Worm (Caenorhabditis elegans) whole organism, L2 larva: ENCODE data around the gene C45E5.1.
A peak's percentile ranks its signal among the peaks of the same experiment; 100 is the strongest.

ENCODE experiments used
- ama-1 ChIP-seq: fragments of 150-350 bp; optimal IDR thresholded peaks from 2 replicates; lab custom pipeline; 2018; ENCODE audit warnings: inconsistent platforms
- blmp-1 ChIP-seq: sonication (generic microtip); optimal IDR thresholded peaks from 2 replicates; lab custom pipeline; 2017; ENCODE audit warnings: missing genetic modification characterization, mild to moderate bottlenecking, missing compliant biosample characterization, antibody characterized with exemption, moderate library complexity; ENCODE audit not compliant: insufficient read depth
- ceh-82 ChIP-seq: fragments of 150-350 bp; optimal IDR thresholded peaks from 2 replicates; lab custom pipeline; 2014; ENCODE audit warnings: missing biosample characterization, missing genetic modification characterization
- lin-39 ChIP-seq: fragments of 150-350 bp; optimal IDR thresholded peaks from 2 replicates; lab custom pipeline; 2014; ENCODE audit warnings: missing biosample characterization, missing genetic modification reagents, missing genetic modification characterization
- nhr-11 ChIP-seq: fragments of 150-350 bp; optimal IDR thresholded peaks from 2 replicates; lab custom pipeline; 2014; ENCODE audit warnings: missing biosample characterization, missing genetic modification characterization
- nhr-21 ChIP-seq: fragments of 150-350 bp; optimal IDR thresholded peaks from 2 replicates; lab custom pipeline; 2014; ENCODE audit warnings: missing biosample characterization, missing genetic modification characterization
- zag-1 ChIP-seq: fragments of 150-350 bp; optimal IDR thresholded peaks from 2 replicates; lab custom pipeline; 2014; ENCODE audit warnings: missing biosample characterization, missing genetic modification characterization
- ztf-11 ChIP-seq: sonication (generic microtip); optimal IDR thresholded peaks from 2 replicates; lab custom pipeline; 2017; ENCODE audit warnings: missing biosample characterization, missing genetic modification characterization

ce11 chrIV:5765652-5766051 is 21.4 kb downstream of the C45E5.1 start:
- TF ChIP-seq ztf-11 (tag; lab: Kevin White, UChicago) = no peak
- TF ChIP-seq nhr-21 = peak; percentile 36
- peak; percentile 93 for TF ChIP-seq blmp-1 (tag; lab: Kevin White, UChicago)
- no peak for TF ChIP-seq ama-1 (lab: Kevin White, UChicago)
- TF ChIP-seq lin-39 = no peak
- no peak for TF ChIP-seq nhr-11 (tag; lab: Kevin White, UChicago)
- TF ChIP-seq zag-1 = no peak
- no peak for TF ChIP-seq ceh-82 (tag; lab: Kevin White, UChicago)
